Fruit fly (Drosophila melanogaster) S2 (cell line): ENCODE results near the gene CG13887.

ENCODE experiments used
- CG8478 ChIP-seq: fragments of >200 bp; optimal IDR thresholded peaks from 2 replicates; lab custom pipeline; 2018
- CTCF ChIP-seq, 2 experiments: fragments of >200 bp; optimal IDR thresholded peaks; 2 replicates each; lab custom pipeline; 2018

DNA sequence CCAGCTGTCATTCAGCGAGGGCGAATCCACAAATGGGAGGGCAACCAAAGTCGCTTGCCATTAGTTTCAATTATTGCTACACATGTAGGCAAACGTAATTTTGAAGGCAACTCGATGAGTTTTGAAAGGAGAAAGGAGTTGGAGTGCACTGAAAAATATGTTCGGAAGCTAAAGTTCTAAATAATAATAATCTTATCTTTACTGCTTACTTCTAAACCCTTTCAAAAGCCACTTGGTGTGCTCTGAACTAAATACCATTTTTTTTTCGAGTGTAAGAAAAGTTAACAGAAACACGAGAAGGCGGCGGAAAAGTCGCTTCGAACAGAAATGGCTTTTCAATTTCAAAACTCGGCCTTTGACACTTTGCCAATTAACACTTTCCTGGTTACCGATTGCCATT, 6.0 kb downstream of the CG13887 start, which contains the start of gene Cep290:
- TF ChIP-seq CG8478 (lab: Kevin White, UChicago) (no peak), CTCF (optimal IDR thresholded peaks at IDR 0.05; lab: Kevin White, UChicago) (no peak)
